Fruit fly (Drosophila melanogaster) whole organism, embryonic: ENCODE measurements around the gene CG9288.

Source experiments
- Aef1 ChIP-seq: fragments of 200-800 bp; sonication (Bioruptor generic); IDR thresholded peaks from 3 replicates; pipeline ENCODE4 v1.3.6; 2022; ENCODE audit warnings: missing biosample characterization, missing genetic modification characterization
- Bteb2 ChIP-seq: fragments of 200-800 bp; sonication (Bioruptor generic); optimal IDR thresholded peaks from 2 replicates; lab custom pipeline; 2016; ENCODE audit warnings: missing biosample characterization, missing genetic modification characterization
- CG10209 ChIP-seq: fragments of 200-800 bp; sonication (Bioruptor generic); optimal IDR thresholded peaks from 3 replicates; lab custom pipeline; 2017; ENCODE audit warnings: missing biosample characterization, mild to moderate bottlenecking, missing genetic modification characterization, missing genetic modification reagents
- CG1024 ChIP-seq: fragments of 200-800 bp; sonication (Bioruptor generic); IDR thresholded peaks from 2 replicates; pipeline ENCODE4 v1.3.6; 2022; ENCODE audit warnings: missing biosample characterization, missing genetic modification characterization
- CG11560 ChIP-seq: fragments of 200-800 bp; sonication (Bioruptor generic); IDR thresholded peaks from 3 replicates; pipeline ENCODE4 v1.3.6; 2022; ENCODE audit warnings: missing biosample characterization, missing genetic modification characterization
- CG14965 ChIP-seq: fragments of 200-800 bp; sonication (Bioruptor generic); optimal IDR thresholded peaks from 2 replicates; lab custom pipeline; 2016; ENCODE audit warnings: missing biosample characterization, missing genetic modification characterization, borderline replicate concordance
- CG17328 ChIP-seq: fragments of 200-800 bp; sonication (Bioruptor generic); IDR thresholded peaks from 2 replicates; pipeline ENCODE4 v1.3.6; 2022; ENCODE audit warnings: missing biosample characterization, missing genetic modification characterization
- CG17612 ChIP-seq: fragments of 200-800 bp; sonication (Bioruptor generic); IDR thresholded peaks from 2 replicates; pipeline ENCODE4 v1.3.6; 2022; ENCODE audit warnings: missing biosample characterization, missing genetic modification characterization
- CG17912 ChIP-seq: fragments of 200-800 bp; sonication (Bioruptor generic); optimal IDR thresholded peaks from 2 replicates; lab custom pipeline; 2018; ENCODE audit warnings: missing biosample characterization, mild to moderate bottlenecking, missing genetic modification characterization
- CG30403 ChIP-seq: fragments of 200-800 bp; sonication (Bioruptor generic); optimal IDR thresholded peaks from 3 replicates; lab custom pipeline; 2016; ENCODE audit warnings: missing biosample characterization, missing genetic modification characterization
- CG31365 ChIP-seq: fragments of 200-800 bp; sonication (Bioruptor generic); optimal IDR thresholded peaks from 2 replicates; lab custom pipeline; 2018; ENCODE audit warnings: missing biosample characterization, mild to moderate bottlenecking, missing genetic modification characterization
- CG34376 ChIP-seq: fragments of 200-800 bp; sonication (Bioruptor generic); optimal IDR thresholded peaks from 2 replicates; lab custom pipeline; 2018; ENCODE audit warnings: missing biosample characterization, mild to moderate bottlenecking, missing genetic modification characterization
- CG4282 ChIP-seq: fragments of 200-800 bp; sonication (Bioruptor generic); optimal IDR thresholded peaks from 2 replicates; lab custom pipeline; 2016; ENCODE audit warnings: missing biosample characterization, missing genetic modification characterization
- CG4730 ChIP-seq: fragments of 200-800 bp; sonication (Bioruptor generic); IDR thresholded peaks from 2 replicates; pipeline ENCODE4 v1.3.6; 2022; ENCODE audit warnings: missing biosample characterization, missing genetic modification characterization
- CG5245 ChIP-seq: fragments of 200-800 bp; sonication (Bioruptor generic); optimal IDR thresholded peaks from 3 replicates; lab custom pipeline; 2016; ENCODE audit warnings: missing biosample characterization, missing genetic modification characterization
- CG5953 ChIP-seq: fragments of 200-800 bp; sonication (Bioruptor generic); IDR thresholded peaks from 2 replicates; pipeline ENCODE4 v1.3.6; 2022; ENCODE audit warnings: missing biosample characterization, missing genetic modification characterization
- CG6272 ChIP-seq: fragments of 200-800 bp; sonication (Bioruptor generic); IDR thresholded peaks from 2 replicates; pipeline ENCODE4 v1.3.6; 2022; ENCODE audit warnings: missing biosample characterization, missing genetic modification characterization
- CG7271 ChIP-seq: fragments of 200-800 bp; sonication (Bioruptor generic); optimal IDR thresholded peaks from 2 replicates; lab custom pipeline; 2018; ENCODE audit warnings: missing biosample characterization, mild to moderate bottlenecking, missing genetic modification characterization, moderate library complexity
- CG7745 ChIP-seq: fragments of 200-800 bp; sonication (Bioruptor generic); optimal IDR thresholded peaks from 2 replicates; lab custom pipeline; 2018; ENCODE audit warnings: missing biosample characterization, mild to moderate bottlenecking, missing genetic modification characterization, moderate library complexity
- CG9437 ChIP-seq: fragments of 200-800 bp; sonication (Bioruptor generic); optimal IDR thresholded peaks from 2 replicates; lab custom pipeline; 2018; ENCODE audit warnings: missing biosample characterization, mild to moderate bottlenecking, missing genetic modification characterization
- CG9727 ChIP-seq: fragments of 200-800 bp; sonication (Bioruptor generic); optimal IDR thresholded peaks from 3 replicates; lab custom pipeline; 2017; ENCODE audit warnings: missing biosample characterization, mild to moderate bottlenecking, missing genetic modification characterization
- D ChIP-seq, 2 experiments: fragments of 200-800 bp in 1 of 2; fragments of >200 bp in 1 of 2; sonication (Bioruptor generic) in 1 of 2; optimal IDR thresholded peaks; 2 replicates in 1 of 2; 3 replicates in 1 of 2; lab custom pipeline; 2017; ENCODE audit warnings: mild to moderate bottlenecking in 1 of 2, missing biosample characterization in 1 of 2, missing genetic modification characterization in 1 of 2, missing genetic modification reagents in 1 of 2
- Doc2 ChIP-seq: fragments of 200-800 bp; sonication (Bioruptor generic); IDR thresholded peaks from 2 replicates; pipeline ENCODE4 v1.3.6; 2022; ENCODE audit warnings: missing biosample characterization, missing genetic modification characterization
- ERR ChIP-seq: fragments of 200-800 bp; sonication (Bioruptor generic); optimal IDR thresholded peaks from 2 replicates; lab custom pipeline; 2016; ENCODE audit warnings: missing biosample characterization, missing genetic modification characterization
- Fer2 ChIP-seq: fragments of 200-800 bp; sonication (Bioruptor generic); optimal IDR thresholded peaks from 2 replicates; lab custom pipeline; 2018; ENCODE audit warnings: missing biosample characterization, mild to moderate bottlenecking, missing genetic modification characterization, moderate library complexity
- HHEX ChIP-seq: fragments of 200-800 bp; sonication (Bioruptor generic); optimal IDR thresholded peaks from 3 replicates; lab custom pipeline; 2017; ENCODE audit warnings: missing biosample characterization, mild to moderate bottlenecking, missing genetic modification characterization, missing genetic modification reagents
- Hr51 ChIP-seq, 2 experiments: fragments of 200-800 bp; sonication (Bioruptor generic); optimal IDR thresholded peaks; 2 replicates in 1 of 2; 3 replicates in 1 of 2; lab custom pipeline; 2016 to 2018; ENCODE audit warnings: missing biosample characterization in 2 of 2, missing genetic modification characterization in 2 of 2, mild to moderate bottlenecking in 1 of 2, moderate library complexity in 1 of 2
- MBD-R2 ChIP-seq: fragments of 200-800 bp; sonication (Bioruptor generic); IDR thresholded peaks from 2 replicates; pipeline ENCODE4 v1.3.6; 2022; ENCODE audit warnings: missing biosample characterization, missing genetic modification characterization
- NC2β ChIP-seq: fragments of 200-800 bp; sonication (Bioruptor generic); optimal IDR thresholded peaks from 2 replicates; lab custom pipeline; 2016; ENCODE audit warnings: missing biosample characterization, missing genetic modification characterization
- Rfx ChIP-seq: fragments of 200-800 bp; sonication (Bioruptor generic); IDR thresholded peaks from 2 replicates; pipeline ENCODE4 v1.3.6; 2022; ENCODE audit warnings: missing biosample characterization, missing genetic modification characterization
- Stat92E ChIP-seq, 3 experiments: fragments of >200 bp in 2 of 3; fragments of 200-800 bp in 1 of 3; sonication (Bioruptor generic) in 1 of 3; optimal IDR thresholded peaks; 2 replicates each; lab custom pipeline; 2017 to 2019; ENCODE audit warnings: missing biosample characterization in 3 of 3, missing genetic modification characterization in 3 of 3, mild to moderate bottlenecking in 1 of 3, moderate library complexity in 1 of 3
- amos ChIP-seq: fragments of 200-800 bp; sonication (Bioruptor generic); IDR thresholded peaks from 2 replicates; pipeline ENCODE4 v1.3.6; 2022; ENCODE audit warnings: missing biosample characterization, missing genetic modification characterization; ENCODE audit not compliant: partially characterized antibody
- ash1 ChIP-seq: fragments of 200-800 bp; sonication (Bioruptor generic); optimal IDR thresholded peaks from 2 replicates; lab custom pipeline; 2018; ENCODE audit warnings: missing biosample characterization, mild to moderate bottlenecking, missing genetic modification characterization
- bbx ChIP-seq: fragments of 200-800 bp; sonication (Bioruptor generic); IDR thresholded peaks from 2 replicates; pipeline ENCODE4 v1.3.6; 2022; ENCODE audit warnings: missing biosample characterization, missing genetic modification characterization; ENCODE audit not compliant: partially characterized antibody
- bcd ChIP-seq: fragments of 200-800 bp; sonication (Bioruptor generic); optimal IDR thresholded peaks from 2 replicates; lab custom pipeline; 2017; ENCODE audit warnings: missing biosample characterization, mild to moderate bottlenecking, missing genetic modification characterization
- cwo ChIP-seq: fragments of 200-800 bp; sonication (Bioruptor generic); optimal IDR thresholded peaks from 3 replicates; lab custom pipeline; 2017; ENCODE audit warnings: missing biosample characterization, missing genetic modification characterization, mild to moderate bottlenecking, moderate library complexity, missing genetic modification reagents
- fd96Cb ChIP-seq: fragments of 200-800 bp; sonication (Bioruptor generic); optimal IDR thresholded peaks from 2 replicates; lab custom pipeline; 2018; ENCODE audit warnings: missing biosample characterization, mild to moderate bottlenecking, missing genetic modification characterization, moderate library complexity
- fu2 ChIP-seq: fragments of 200-800 bp; sonication (Bioruptor generic); optimal IDR thresholded peaks from 2 replicates; lab custom pipeline; 2016; ENCODE audit warnings: missing biosample characterization, missing genetic modification characterization
- grn ChIP-seq: fragments of 200-800 bp; sonication (Bioruptor generic); optimal IDR thresholded peaks from 3 replicates; lab custom pipeline; 2017; ENCODE audit warnings: missing biosample characterization, missing genetic modification characterization
- hb ChIP-seq: fragments of 200-800 bp; sonication (Bioruptor generic); IDR thresholded peaks from 3 replicates; pipeline ENCODE4 v1.3.6; 2022; ENCODE audit warnings: missing biosample characterization, missing genetic modification characterization; ENCODE audit not compliant: partially characterized antibody
- kah ChIP-seq: fragments of 200-800 bp; sonication (Bioruptor generic); optimal IDR thresholded peaks from 2 replicates; lab custom pipeline; 2018; ENCODE audit warnings: missing biosample characterization, mild to moderate bottlenecking, missing genetic modification characterization
- lmd ChIP-seq: fragments of 200-800 bp; sonication (Bioruptor generic); IDR thresholded peaks from 2 replicates; pipeline ENCODE4 v1.3.6; 2022; ENCODE audit warnings: missing biosample characterization, missing genetic modification characterization
- mam ChIP-seq: fragments of 200-800 bp; sonication (Bioruptor generic); optimal IDR thresholded peaks from 3 replicates; lab custom pipeline; 2016; ENCODE audit warnings: missing biosample characterization, missing genetic modification characterization
- onecut ChIP-seq: fragments of 200-800 bp; sonication (Bioruptor generic); IDR thresholded peaks from 2 replicates; pipeline ENCODE4 v1.3.6; 2022; ENCODE audit warnings: missing biosample characterization, missing genetic modification characterization
- phol ChIP-seq: fragments of 200-800 bp; sonication (Bioruptor generic); optimal IDR thresholded peaks from 3 replicates; lab custom pipeline; 2018; ENCODE audit warnings: missing biosample characterization, mild to moderate bottlenecking, missing genetic modification characterization, moderate library complexity
- repo ChIP-seq: fragments of 200-800 bp; sonication (Bioruptor generic); optimal IDR thresholded peaks from 2 replicates; lab custom pipeline; 2016; ENCODE audit warnings: missing biosample characterization, missing genetic modification characterization
- ro ChIP-seq: fragments of 200-800 bp; sonication (Bioruptor generic); IDR thresholded peaks from 2 replicates; pipeline ENCODE4 v1.3.6; 2022; ENCODE audit warnings: missing biosample characterization, missing genetic modification characterization
- sim ChIP-seq: fragments of 200-800 bp; sonication (Bioruptor generic); IDR thresholded peaks from 2 replicates; pipeline ENCODE4 v1.3.6; 2022; ENCODE audit warnings: missing biosample characterization, missing genetic modification characterization
- slou ChIP-seq: fragments of 200-800 bp; sonication (Bioruptor generic); optimal IDR thresholded peaks from 3 replicates; lab custom pipeline; 2016; ENCODE audit warnings: missing biosample characterization, missing genetic modification characterization
- toy ChIP-seq: fragments of 200-800 bp; sonication (Bioruptor generic); IDR thresholded peaks from 2 replicates; pipeline ENCODE4 v1.3.6; 2022; ENCODE audit warnings: missing biosample characterization, missing genetic modification characterization

Gene CG9288

DNA sequence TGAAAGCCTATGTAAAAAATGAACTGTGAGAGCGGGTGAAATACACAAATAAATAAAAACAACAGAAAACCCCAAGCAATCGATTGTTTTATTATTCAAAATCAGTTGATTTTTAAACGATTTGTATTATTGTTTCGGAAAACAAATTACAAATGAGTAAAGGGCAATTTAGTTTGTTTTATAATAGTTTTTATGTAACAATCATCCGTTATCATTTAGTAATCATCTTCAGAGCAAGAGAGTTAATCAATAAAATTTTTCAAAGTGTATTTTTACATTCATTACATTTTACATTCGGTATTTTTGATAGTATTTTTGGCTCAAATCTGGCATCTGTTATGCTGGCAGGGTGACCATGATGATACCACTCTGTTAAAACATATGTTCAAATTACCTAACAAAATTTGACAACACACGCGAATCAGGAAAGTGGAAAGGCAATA, at the start of gene CG9288, which contains the start of gene CG42375 (continued):
- TF ChIP-seq Stat92E (GFP tag; optimal IDR thresholded peaks at IDR 0.05; lab: Kevin White, UChicago) (no peak), CG30403 (GFP tag; lab: Kevin White, UChicago) (peak; percentile 82), fu2 (GFP tag; lab: Kevin White, UChicago) (no peak), CG9727 (GFP tag; lab: Kevin White, UChicago) (peak; percentile 81), kah (GFP tag; lab: Kevin White, UChicago) (peak; percentile 17), D (optimal IDR thresholded peaks at IDR 0.05; lab: Kevin White, UChicago) (no peak), D (GFP tag; optimal IDR thresholded peaks at IDR 0.05; lab: Kevin White, UChicago) (peak; percentile 43), CG4282 (no peak), Rfx (GFP tag; lab: Robert Waterston, UW) (peak; percentile 38; the same call in 1 of the 2 replicates), Doc2 (GFP tag; lab: Robert Waterston, UW) (no peak), Aef1 (no peak), MBD-R2 (GFP tag; lab: Robert Waterston, UW) (peak; percentile 51; the same call in 1 of the 2 replicates), sim (GFP tag; lab: Robert Waterston, UW) (no peak), mam (GFP tag; lab: Kevin White, UChicago) (peak; percentile 15), HHEX (peak; percentile 72), amos (GFP tag; lab: Robert Waterston, UW) (no peak), lmd (GFP tag; lab: Robert Waterston, UW) (peak; percentile 78), CG9437 (GFP tag; lab: Kevin White, UChicago) (no peak), cwo (GFP tag; lab: Kevin White, UChicago) (peak; percentile 55), CG7271 (tag; lab: Kevin White, UChicago) (no peak), CG34376 (GFP tag; lab: Kevin White, UChicago) (no peak), bbx (GFP tag; lab: Robert Waterston, UW) (no peak), Hr51 (GFP tag; optimal IDR thresholded peaks at IDR 0.05; lab: Kevin White, UChicago) (no peak), Fer2 (tag; lab: Kevin White, UChicago) (peak; percentile 43), ERR (no peak), grn (GFP tag; lab: Kevin White, UChicago) (no peak), phol (tag; lab: Kevin White, UChicago) (peak; percentile 73), CG5245 (GFP tag; lab: Kevin White, UChicago) (peak; percentile 53), CG17328 (GFP tag; lab: Robert Waterston, UW) (no peak), NC2β (GFP tag; lab: Kevin White, UChicago) (peak; percentile 68), Bteb2 (GFP tag; lab: Kevin White, UChicago) (peak; percentile 26), CG11560 (no peak), ash1 (GFP tag; lab: Kevin White, UChicago) (no peak), hb (no peak), slou (no peak), CG17612 (GFP tag; lab: Robert Waterston, UW) (no peak; the same call in 1 of the 2 replicates), fd96Cb (peak; percentile 83), toy (GFP tag; lab: Robert Waterston, UW) (no peak), repo (GFP tag; lab: Kevin White, UChicago) (no peak), CG5953 (GFP tag; lab: Robert Waterston, UW) (no peak), CG10209 (GFP tag; lab: Kevin White, UChicago) (no peak), CG31365 (tag; lab: Kevin White, UChicago) (no peak), ro (no peak), CG7745 (tag; lab: Kevin White, UChicago) (no peak), CG6272 (GFP tag; lab: Robert Waterston, UW) (peak; percentile 29; the same call in 1 of the 2 replicates), CG4730 (GFP tag; lab: Robert Waterston, UW) (no peak), onecut (peak; percentile 39; the same call in 1 of the 2 replicates), CG17912 (GFP tag; lab: Kevin White, UChicago) (no peak), CG1024 (GFP tag; lab: Robert Waterston, UW) (peak; percentile 41; the same call in 1 of the 2 replicates), CG14965 (GFP tag; lab: Kevin White, UChicago) (peak; percentile 8), bcd (GFP tag; lab: Kevin White, UChicago) (peak; percentile 52)
